Worm (Caenorhabditis elegans) whole organism, midembryonic: ENCODE results near the gene T06E6.1.
"Not testable (repeated sequence)": the region's sequence is repeated elsewhere in the genome, so short reads cannot be mapped to it uniquely, and the experiment has no call there.

Source experiments
- T22C8.4 ChIP-seq: fragments of 200-800 bp; sonication (Bioruptor generic); IDR thresholded peaks from 2 replicates; pipeline ENCODE4 v1.3.6; 2022; ENCODE audit warnings: missing genetic modification characterization, missing compliant biosample characterization
- cog-1 ChIP-seq: sonication (generic microtip); optimal IDR thresholded peaks from 2 replicates; lab custom pipeline; 2016; ENCODE audit warnings: missing genetic modification characterization, missing compliant biosample characterization
- flt-1 ChIP-seq: fragments of 200-800 bp; sonication (Bioruptor generic); IDR thresholded peaks from 2 replicates; pipeline ENCODE4 v1.3.6; 2022; ENCODE audit warnings: missing genetic modification characterization, missing compliant biosample characterization
- klf-2 ChIP-seq: fragments of 200-800 bp; sonication (Bioruptor generic); conservative IDR thresholded peaks from 2 replicates; pipeline ENCODE4 v1.3.6; 2022; ENCODE audit warnings: missing genetic modification reagents, missing genetic modification characterization, missing compliant biosample characterization
- med-1 ChIP-seq: sonication (generic microtip); optimal IDR thresholded peaks from 2 replicates; lab custom pipeline; 2017; ENCODE audit warnings: missing genetic modification characterization, mild to moderate bottlenecking, missing compliant biosample characterization, antibody characterized with exemption, missing genetic modification reagents; ENCODE audit not compliant: insufficient read depth
- ref-1 ChIP-seq: fragments of 200-800 bp; sonication (Bioruptor generic); conservative IDR thresholded peaks from 2 replicates; pipeline ENCODE4 v1.3.6; 2022; ENCODE audit warnings: missing genetic modification reagents, missing genetic modification characterization, missing compliant biosample characterization
- tab-1 ChIP-seq: fragments of 200-800 bp; sonication (Bioruptor generic); IDR thresholded peaks from 2 replicates; pipeline ENCODE4 v1.3.6; 2022; ENCODE audit warnings: missing genetic modification characterization, missing compliant biosample characterization
- ztf-23 ChIP-seq: fragments of 200-800 bp; sonication (Bioruptor generic); IDR thresholded peaks from 2 replicates; pipeline ENCODE4 v1.3.6; 2022; ENCODE audit warnings: missing genetic modification reagents, missing genetic modification characterization, missing compliant biosample characterization
- ztf-29 ChIP-seq: fragments of 200-800 bp; sonication (Bioruptor generic); IDR thresholded peaks from 2 replicates; pipeline ENCODE4 v1.3.6; 2022; ENCODE audit warnings: missing genetic modification reagents, missing genetic modification characterization, missing compliant biosample characterization

T06E6.1 gene

DNA sequence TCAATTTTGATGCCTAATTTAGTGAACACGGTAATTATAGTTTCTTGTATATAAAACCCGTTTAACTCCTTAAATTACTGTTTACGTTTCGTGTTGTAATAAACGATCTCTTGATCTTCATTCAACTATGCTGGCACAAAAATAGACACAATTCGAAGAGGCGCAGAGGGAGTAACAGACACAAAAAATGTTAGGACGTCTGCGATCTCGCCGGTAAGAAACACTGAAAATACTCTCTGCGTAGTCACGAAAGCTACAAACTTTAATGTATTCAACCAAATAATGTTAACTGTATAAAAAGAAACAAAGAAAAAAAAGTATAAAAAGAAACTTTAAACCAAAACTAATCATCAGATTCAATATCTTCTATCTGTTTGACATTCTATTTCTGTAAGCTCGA is 13.9 kb downstream of the T06E6.1 start, which contains the start of gene dhs-23:
Gene dhs-23 (plus strand): TSS at position 363 of the 400 bp plus-strand sequence.
- TF ChIP-seq flt-1 (GFP tag; lab: Robert Waterston, UW) (no peak), tab-1 (no peak), ref-1 (GFP tag; lab: Robert Waterston, UW) (no peak), klf-2 (GFP tag; lab: Robert Waterston, UW) (no peak), cog-1 (tag; lab: Kevin White, UChicago) (no peak), ztf-29 (GFP tag; lab: Robert Waterston, UW) (no peak), med-1 (GFP tag; lab: Kevin White, UChicago) (no peak), ztf-23 (GFP tag; lab: Robert Waterston, UW) (no peak), T22C8.4 (GFP tag; lab: Robert Waterston, UW) (no peak)

DNA sequence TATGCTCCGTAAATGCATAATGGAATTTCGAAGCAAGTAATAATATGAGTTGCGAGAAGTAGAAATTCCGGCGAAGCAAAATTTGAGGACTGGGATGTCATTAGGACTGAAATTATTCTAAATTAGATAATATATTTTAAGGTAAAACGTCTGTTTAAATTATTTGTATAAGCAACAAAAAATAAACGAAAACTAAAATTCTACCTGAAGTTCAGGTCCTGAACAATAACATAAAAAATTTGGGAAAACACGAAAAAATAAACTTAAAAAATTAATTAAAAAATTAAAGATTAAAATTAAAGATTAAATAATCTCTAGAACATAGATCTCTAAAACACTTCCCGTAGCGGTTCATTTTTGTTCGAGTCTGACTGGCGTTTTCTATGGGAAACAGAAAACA is 14.9 kb downstream of the T06E6.1 start, which contains the start of gene srh-251:
Gene srh-251 (minus strand): TSS at position 101 of the 400 bp plus-strand sequence.
- TF ChIP-seq flt-1 (GFP tag; lab: Robert Waterston, UW) (no peak), ref-1 (GFP tag; lab: Robert Waterston, UW) (no peak), cog-1 (tag; lab: Kevin White, UChicago) (no peak), klf-2 (GFP tag; lab: Robert Waterston, UW) (no peak), ztf-23 (GFP tag; lab: Robert Waterston, UW) (no peak)

DNA sequence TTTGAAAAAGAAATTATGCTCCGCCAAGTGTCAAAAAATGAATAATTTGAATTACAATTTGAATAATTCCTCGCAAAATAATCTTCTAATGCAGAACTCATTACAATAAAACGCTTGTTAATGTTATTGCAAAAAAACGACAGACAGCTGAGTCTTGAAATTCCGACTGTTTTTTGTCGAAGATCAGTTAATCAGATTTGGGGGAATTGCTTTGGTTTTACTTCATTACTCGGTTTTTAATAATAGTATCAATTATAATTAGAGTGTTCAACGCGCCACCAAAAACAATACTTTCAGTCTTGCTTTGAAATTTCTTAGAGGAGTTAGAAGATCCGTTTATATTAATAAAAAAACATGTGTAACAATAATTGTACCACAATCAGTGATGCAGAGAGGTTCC is 16.9 kb downstream of the T06E6.1 start, which contains the start of gene srh-122:
Gene srh-122 (minus strand): TSS at position 101 of the 400 bp plus-strand sequence.
- TF ChIP-seq ztf-23 (GFP tag; lab: Robert Waterston, UW), result no peak
- no peak for TF ChIP-seq ref-1 (GFP tag; lab: Robert Waterston, UW)
- no peak for TF ChIP-seq klf-2 (GFP tag; lab: Robert Waterston, UW)
- TF ChIP-seq cog-1 (tag; lab: Kevin White, UChicago), result no peak
- no peak for TF ChIP-seq tab-1
- no peak for TF ChIP-seq ztf-29 (GFP tag; lab: Robert Waterston, UW)
- no peak for TF ChIP-seq med-1 (GFP tag; lab: Kevin White, UChicago)
- TF ChIP-seq flt-1 (GFP tag; lab: Robert Waterston, UW), result no peak
- no peak for TF ChIP-seq T22C8.4 (GFP tag; lab: Robert Waterston, UW)

- TF ChIP-seq med-1 (GFP tag; lab: Kevin White, UChicago) (no peak), ref-1 (GFP tag; lab: Robert Waterston, UW) (no peak), flt-1 (GFP tag; lab: Robert Waterston, UW) (no peak), ztf-23 (GFP tag; lab: Robert Waterston, UW) (no peak), klf-2 (GFP tag; lab: Robert Waterston, UW) (no peak), ztf-29 (GFP tag; lab: Robert Waterston, UW) (no peak), T22C8.4 (GFP tag; lab: Robert Waterston, UW) (no peak), cog-1 (tag; lab: Kevin White, UChicago) (no peak)
Observed at ce11 chrV:15376223-15376622, 18.5 kb downstream of the T06E6.1 start, which contains the start of gene srh-52. Gene srh-52, minus strand, starts transcription at chrV:15376323.

DNA sequence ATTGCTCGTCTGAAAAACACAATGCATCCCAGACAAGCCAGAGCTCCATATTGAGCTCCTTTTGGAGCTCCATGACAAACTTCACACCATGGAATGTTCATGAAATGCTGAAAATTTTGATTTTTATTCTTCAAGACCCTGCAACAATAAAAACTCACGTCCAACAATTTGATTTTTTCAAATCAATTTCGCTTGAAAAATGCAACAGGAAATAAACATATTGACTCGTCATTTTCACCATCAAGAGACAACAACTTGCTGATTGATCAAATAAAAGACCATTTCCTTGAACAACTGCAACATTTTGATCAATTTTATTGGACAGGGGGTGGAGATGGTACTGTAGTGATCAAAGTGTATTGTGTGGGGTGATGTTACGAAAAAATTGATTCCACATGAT is 25.1 kb downstream of the T06E6.1 start, which contains the start of gene nhr-269:
Gene nhr-269 (minus strand): TSS at position 101 of the 400 bp plus-strand sequence.
- no peak for TF ChIP-seq klf-2 (GFP tag; lab: Robert Waterston, UW)
- TF ChIP-seq ztf-23 (GFP tag; lab: Robert Waterston, UW), result no peak
- no peak for TF ChIP-seq cog-1 (tag; lab: Kevin White, UChicago)
- no peak for TF ChIP-seq tab-1
- no peak for TF ChIP-seq flt-1 (GFP tag; lab: Robert Waterston, UW)
- TF ChIP-seq med-1 (GFP tag; lab: Kevin White, UChicago), result no peak
- TF ChIP-seq T22C8.4 (GFP tag; lab: Robert Waterston, UW), result no peak
- no peak for TF ChIP-seq ztf-29 (GFP tag; lab: Robert Waterston, UW)
- TF ChIP-seq ref-1 (GFP tag; lab: Robert Waterston, UW), result no peak

DNA sequence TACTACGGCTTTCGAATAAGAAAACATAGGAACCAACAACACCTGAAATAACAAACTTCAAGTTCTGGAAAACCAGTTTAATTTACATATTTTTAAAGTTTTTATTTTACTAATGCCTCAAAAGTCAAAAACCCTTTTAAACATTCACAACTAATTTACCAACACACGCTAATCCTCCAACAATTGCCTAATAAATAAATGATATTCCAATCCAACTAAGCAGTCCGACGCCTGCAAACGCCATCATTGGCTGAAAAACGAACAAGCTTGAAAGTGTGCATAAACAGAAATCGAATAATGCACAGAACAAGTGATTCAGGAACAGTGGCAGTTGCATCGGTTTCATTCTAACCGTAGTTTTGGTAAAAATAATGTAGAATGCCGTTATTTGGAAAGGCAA is 27.0 kb downstream of the T06E6.1 start:
- TF ChIP-seq ztf-29 (GFP tag; lab: Robert Waterston, UW), result no peak
- TF ChIP-seq tab-1, result no peak
- TF ChIP-seq cog-1 (tag; lab: Kevin White, UChicago), result no peak
- no peak for TF ChIP-seq klf-2 (GFP tag; lab: Robert Waterston, UW)
- TF ChIP-seq ref-1 (GFP tag; lab: Robert Waterston, UW), result no peak
- no peak for TF ChIP-seq med-1 (GFP tag; lab: Kevin White, UChicago)
- TF ChIP-seq T22C8.4 (GFP tag; lab: Robert Waterston, UW), result no peak

DNA sequence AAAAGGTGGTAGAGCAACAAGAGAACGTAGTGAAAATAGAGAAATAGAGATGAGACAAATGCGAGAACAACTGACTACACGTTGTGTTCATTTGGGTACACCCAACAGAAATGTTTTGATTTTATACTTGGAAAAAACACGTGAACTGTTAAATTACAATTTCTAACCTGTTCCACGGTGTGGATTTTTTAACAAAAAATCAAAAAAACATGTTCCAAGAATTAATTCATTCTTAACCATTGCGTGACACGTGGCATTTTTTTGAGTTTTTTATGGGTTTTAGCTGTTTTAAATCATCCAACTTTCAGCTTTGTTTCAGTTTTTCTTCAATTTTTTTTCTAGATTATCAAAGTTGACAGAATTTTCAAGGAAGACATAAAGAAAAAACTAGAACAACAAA is 33.3 kb downstream of the T06E6.1 start, which contains the start of gene ech-1.1:
Gene ech-1.1 (minus strand): TSS at position 101 of the 400 bp plus-strand sequence.
- not testable (repeated sequence) for TF ChIP-seq ztf-23, ztf-29, klf-2 (GFP tag; lab: Robert Waterston, UW)

DNA sequence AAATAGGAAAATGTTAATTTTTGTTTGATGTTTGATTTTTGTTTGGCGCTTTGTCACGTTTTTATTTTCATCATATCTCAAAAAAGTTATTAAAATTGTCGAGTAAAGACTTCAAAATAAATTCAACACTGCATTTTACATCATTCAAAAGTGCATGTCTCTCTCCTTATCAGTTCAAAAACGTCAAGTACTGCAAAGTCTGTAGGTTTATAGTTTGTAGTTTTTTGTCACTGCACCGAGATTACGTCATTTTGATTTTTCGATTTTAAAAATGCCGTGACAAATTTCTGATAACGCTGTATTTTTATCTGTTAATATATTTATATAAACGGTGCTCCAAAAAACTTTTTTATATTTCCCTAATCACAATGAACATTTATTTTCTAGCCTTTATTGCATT is 40.1 kb downstream of the T06E6.1 start, which contains the start of gene C29F3.7:
Gene C29F3.7 (plus strand): TSS at position 254 of the 400 bp plus-strand sequence.
- no peak for TF ChIP-seq cog-1 (tag; lab: Kevin White, UChicago)
- TF ChIP-seq flt-1 (GFP tag; lab: Robert Waterston, UW), result no peak
- TF ChIP-seq ztf-29 (GFP tag; lab: Robert Waterston, UW), result no peak
- no peak for TF ChIP-seq klf-2 (GFP tag; lab: Robert Waterston, UW)
- no peak for TF ChIP-seq med-1 (GFP tag; lab: Kevin White, UChicago)
- TF ChIP-seq T22C8.4 (GFP tag; lab: Robert Waterston, UW), result no peak
- TF ChIP-seq ref-1 (GFP tag; lab: Robert Waterston, UW), result no peak
- TF ChIP-seq tab-1, result no peak
- TF ChIP-seq ztf-23 (GFP tag; lab: Robert Waterston, UW), result no peak

- no peak for TF ChIP-seq klf-2 (GFP tag; lab: Robert Waterston, UW)
- no peak for TF ChIP-seq flt-1 (GFP tag; lab: Robert Waterston, UW)
- TF ChIP-seq ref-1 (GFP tag; lab: Robert Waterston, UW), result no peak
- no peak for TF ChIP-seq tab-1
- TF ChIP-seq cog-1 (tag; lab: Kevin White, UChicago), result no peak
- no peak for TF ChIP-seq ztf-23 (GFP tag; lab: Robert Waterston, UW)
- TF ChIP-seq T22C8.4 (GFP tag; lab: Robert Waterston, UW), result no peak
- no peak for TF ChIP-seq med-1 (GFP tag; lab: Kevin White, UChicago)
- no peak for TF ChIP-seq ztf-29 (GFP tag; lab: Robert Waterston, UW)
Observed at ce11 chrV:15352376-15352775, 42.4 kb downstream of the T06E6.1 start, which contains the start of gene srx-58. Gene srx-58, plus strand, starts transcription at chrV:15352676.
